Fruit fly (Drosophila melanogaster) whole organism, embryonic: ENCODE results near the gene CG10467.

ENCODE experiments used
- Awh ChIP-seq: fragments of 200-800 bp; sonication (Bioruptor generic); IDR thresholded peaks from 2 replicates; pipeline ENCODE4, ENCODE4 v1.3.6; 2022; ENCODE audit warnings: missing biosample characterization, missing genetic modification characterization
- Blimp-1 ChIP-seq: fragments of 200-800 bp; sonication (Bioruptor generic); optimal IDR thresholded peaks from 3 replicates; lab custom pipeline; 2018; ENCODE audit warnings: missing biosample characterization, missing genetic modification characterization, mild to moderate bottlenecking, moderate library complexity, missing genetic modification reagents
- CG10543 ChIP-seq: fragments of 200-800 bp; sonication (Bioruptor generic); optimal IDR thresholded peaks from 3 replicates; lab custom pipeline; 2017; ENCODE audit warnings: missing biosample characterization, mild to moderate bottlenecking, missing genetic modification characterization, moderate library complexity
- CG12744 ChIP-seq: fragments of 200-800 bp; sonication (Bioruptor generic); optimal IDR thresholded peaks from 2 replicates; lab custom pipeline; 2016; ENCODE audit warnings: missing biosample characterization, missing genetic modification characterization
- CG13287 ChIP-seq: fragments of 200-800 bp; sonication (Bioruptor generic); IDR thresholded peaks from 2 replicates; pipeline ENCODE4 v1.3.6; 2022; ENCODE audit warnings: missing biosample characterization, missing genetic modification characterization; ENCODE audit not compliant: partially characterized antibody
- CG14014 ChIP-seq: fragments of 200-800 bp; sonication (Bioruptor generic); IDR thresholded peaks from 2 replicates; pipeline ENCODE4 v1.3.6; 2022; ENCODE audit warnings: missing biosample characterization, missing genetic modification characterization
- CG15479 ChIP-seq: fragments of 200-800 bp; sonication (Bioruptor generic); optimal IDR thresholded peaks from 3 replicates; lab custom pipeline; 2019; ENCODE audit warnings: missing biosample characterization, mild to moderate bottlenecking, missing genetic modification characterization, moderate library complexity
- CG18476 ChIP-seq: fragments of 200-800 bp; sonication (Bioruptor generic); optimal IDR thresholded peaks from 2 replicates; lab custom pipeline; 2016; ENCODE audit warnings: missing biosample characterization, mild to moderate bottlenecking, missing genetic modification characterization
- CG2199 ChIP-seq: fragments of 200-800 bp; sonication (Bioruptor generic); IDR thresholded peaks from 3 replicates; pipeline ENCODE4 v1.3.6; 2022; ENCODE audit warnings: missing biosample characterization, missing genetic modification characterization
- CG2889 ChIP-seq: fragments of 200-800 bp; sonication (Bioruptor generic); IDR thresholded peaks from 3 replicates; pipeline ENCODE4 v1.3.6; 2022; ENCODE audit warnings: missing biosample characterization, missing genetic modification characterization
- CG30020 ChIP-seq: fragments of 200-800 bp; optimal IDR thresholded peaks from 2 replicates; lab custom pipeline; 2019; ENCODE audit warnings: missing biosample characterization, mild to moderate bottlenecking, missing genetic modification characterization, moderate library complexity
- CG30431 ChIP-seq: fragments of 200-800 bp; sonication (Bioruptor generic); optimal IDR thresholded peaks from 2 replicates; lab custom pipeline; 2017; ENCODE audit warnings: missing biosample characterization, missing genetic modification characterization
- CG34376 ChIP-seq: fragments of 200-800 bp; sonication (Bioruptor generic); optimal IDR thresholded peaks from 2 replicates; lab custom pipeline; 2018; ENCODE audit warnings: missing biosample characterization, mild to moderate bottlenecking, missing genetic modification characterization
- CG34422 ChIP-seq: fragments of 200-800 bp; sonication (Bioruptor generic); IDR thresholded peaks from 3 replicates; pipeline ENCODE4 v1.3.6; 2022; ENCODE audit warnings: missing biosample characterization, missing genetic modification characterization
- CG43689 ChIP-seq: fragments of 200-800 bp; sonication (Bioruptor generic); IDR thresholded peaks from 2 replicates; pipeline ENCODE4 v1.3.6; 2022; ENCODE audit warnings: missing biosample characterization, missing genetic modification characterization
- CG7271 ChIP-seq: fragments of 200-800 bp; sonication (Bioruptor generic); optimal IDR thresholded peaks from 2 replicates; lab custom pipeline; 2018; ENCODE audit warnings: missing biosample characterization, mild to moderate bottlenecking, missing genetic modification characterization, moderate library complexity
- CG9437 ChIP-seq: fragments of 200-800 bp; sonication (Bioruptor generic); optimal IDR thresholded peaks from 2 replicates; lab custom pipeline; 2018; ENCODE audit warnings: missing biosample characterization, mild to moderate bottlenecking, missing genetic modification characterization
- CG9876 ChIP-seq: fragments of 200-800 bp; sonication (Bioruptor generic); optimal IDR thresholded peaks from 2 replicates; lab custom pipeline; 2016; ENCODE audit warnings: missing biosample characterization, missing genetic modification characterization
- Dad ChIP-seq: fragments of 200-800 bp; sonication (Bioruptor generic); optimal IDR thresholded peaks from 3 replicates; lab custom pipeline; 2016; ENCODE audit warnings: missing biosample characterization, missing genetic modification characterization
- Dll ChIP-seq: fragments of 200-800 bp; sonication (Bioruptor generic); IDR thresholded peaks from 4 replicates; pipeline ENCODE4 v1.3.6; 2022; ENCODE audit warnings: missing biosample characterization, missing genetic modification characterization; ENCODE audit not compliant: partially characterized antibody
- Drgx ChIP-seq: fragments of 200-800 bp; sonication (Bioruptor generic); IDR thresholded peaks from 2 replicates; pipeline ENCODE4 v1.3.6; 2022; ENCODE audit warnings: missing biosample characterization, missing genetic modification characterization
- Ets97D ChIP-seq: fragments of 200-800 bp; sonication (Bioruptor generic); optimal IDR thresholded peaks from 3 replicates; lab custom pipeline; 2016; ENCODE audit warnings: missing biosample characterization, missing genetic modification characterization
- GATAe ChIP-seq: fragments of 200-800 bp; sonication (Bioruptor generic); conservative IDR thresholded peaks from 2 replicates; pipeline ENCODE4 v1.3.6; 2022; ENCODE audit warnings: missing biosample characterization, missing genetic modification characterization
- HHEX ChIP-seq: fragments of 200-800 bp; sonication (Bioruptor generic); optimal IDR thresholded peaks from 3 replicates; lab custom pipeline; 2017; ENCODE audit warnings: missing biosample characterization, mild to moderate bottlenecking, missing genetic modification characterization, missing genetic modification reagents
- Hey ChIP-seq: fragments of 200-800 bp; sonication (Bioruptor generic); optimal IDR thresholded peaks from 3 replicates; lab custom pipeline; 2018; ENCODE audit warnings: missing biosample characterization, mild to moderate bottlenecking, missing genetic modification characterization
- HmgZ ChIP-seq: fragments of 200-800 bp; sonication (Bioruptor generic); optimal IDR thresholded peaks from 2 replicates; lab custom pipeline; 2018; ENCODE audit warnings: missing biosample characterization, mild to moderate bottlenecking, missing genetic modification characterization
- Meics ChIP-seq: fragments of 200-800 bp; sonication (Bioruptor generic); optimal IDR thresholded peaks from 2 replicates; lab custom pipeline; 2017; ENCODE audit warnings: missing biosample characterization, mild to moderate bottlenecking, missing genetic modification characterization
- Nf-YA ChIP-seq: fragments of 200-800 bp; sonication (Bioruptor generic); IDR thresholded peaks from 2 replicates; pipeline ENCODE4 v1.3.6; 2022; ENCODE audit warnings: missing biosample characterization, missing genetic modification characterization
- Poxn ChIP-seq: fragments of 200-800 bp; sonication (Bioruptor generic); IDR thresholded peaks from 2 replicates; pipeline ENCODE4 v1.3.6; 2022; ENCODE audit warnings: missing biosample characterization, missing genetic modification characterization
- Rx ChIP-seq: fragments of 200-800 bp; sonication (Bioruptor generic); IDR thresholded peaks from 2 replicates; pipeline ENCODE4 v1.3.6; 2022; ENCODE audit warnings: missing biosample characterization, missing genetic modification characterization
- al ChIP-seq: fragments of 200-800 bp; sonication (Bioruptor generic); IDR thresholded peaks from 2 replicates; pipeline ENCODE4 v1.3.6; 2022; ENCODE audit warnings: missing biosample characterization, missing genetic modification characterization
- aop ChIP-seq: fragments of 200-800 bp; sonication (Bioruptor generic); IDR thresholded peaks from 2 replicates; pipeline ENCODE4 v1.3.6; 2022; ENCODE audit warnings: missing biosample characterization, missing genetic modification characterization
- bigmax ChIP-seq: fragments of 200-800 bp; sonication (Bioruptor generic); optimal IDR thresholded peaks from 2 replicates; lab custom pipeline; 2018; ENCODE audit warnings: missing biosample characterization, mild to moderate bottlenecking, missing genetic modification characterization
- crol ChIP-seq: fragments of 200-800 bp; sonication (Bioruptor generic); IDR thresholded peaks from 2 replicates; pipeline ENCODE4 v1.3.6; 2022; ENCODE audit warnings: missing biosample characterization, missing genetic modification characterization
- cwo ChIP-seq: fragments of 200-800 bp; sonication (Bioruptor generic); optimal IDR thresholded peaks from 3 replicates; lab custom pipeline; 2017; ENCODE audit warnings: missing biosample characterization, missing genetic modification characterization, mild to moderate bottlenecking, moderate library complexity, missing genetic modification reagents
- da ChIP-seq: fragments of 200-800 bp; sonication (Bioruptor generic); optimal IDR thresholded peaks from 2 replicates; lab custom pipeline; 2016; ENCODE audit warnings: missing biosample characterization, missing genetic modification characterization
- disco-r ChIP-seq: fragments of 200-800 bp; sonication (Bioruptor generic); optimal IDR thresholded peaks from 2 replicates; lab custom pipeline; 2016; ENCODE audit warnings: missing biosample characterization, missing genetic modification characterization
- ftz-f1 ChIP-seq: fragments of 200-800 bp; sonication (Bioruptor generic); optimal IDR thresholded peaks from 2 replicates; lab custom pipeline; 2016; ENCODE audit warnings: missing biosample characterization, missing genetic modification characterization
- gcm2 ChIP-seq: fragments of 200-800 bp; sonication (Bioruptor generic); optimal IDR thresholded peaks from 2 replicates; lab custom pipeline; 2016; ENCODE audit warnings: missing biosample characterization, missing genetic modification characterization
- gfzf ChIP-seq: fragments of 200-800 bp; sonication (Bioruptor generic); optimal IDR thresholded peaks from 2 replicates; lab custom pipeline; 2016; ENCODE audit warnings: missing biosample characterization, mild to moderate bottlenecking, missing genetic modification characterization, moderate library complexity
- grau ChIP-seq: fragments of 200-800 bp; optimal IDR thresholded peaks from 3 replicates; lab custom pipeline; 2019; ENCODE audit warnings: missing biosample characterization, mild to moderate bottlenecking, missing genetic modification characterization, moderate library complexity
- grn ChIP-seq: fragments of 200-800 bp; sonication (Bioruptor generic); optimal IDR thresholded peaks from 3 replicates; lab custom pipeline; 2017; ENCODE audit warnings: missing biosample characterization, missing genetic modification characterization
- kni ChIP-seq: fragments of 200-800 bp; sonication (Bioruptor generic); optimal IDR thresholded peaks from 3 replicates; lab custom pipeline; 2017; ENCODE audit warnings: mild to moderate bottlenecking, missing biosample characterization, missing genetic modification reagents, missing genetic modification characterization
- luna ChIP-seq: fragments of 200-800 bp; sonication (Bioruptor generic); optimal IDR thresholded peaks from 2 replicates; lab custom pipeline; 2016; ENCODE audit warnings: missing biosample characterization, missing genetic modification characterization
- mirr ChIP-seq: fragments of 200-800 bp; sonication (Bioruptor generic); optimal IDR thresholded peaks from 3 replicates; lab custom pipeline; 2018; ENCODE audit warnings: missing biosample characterization, mild to moderate bottlenecking, missing genetic modification characterization
- nom ChIP-seq: fragments of 200-800 bp; sonication (Bioruptor generic); optimal IDR thresholded peaks from 2 replicates; lab custom pipeline; 2017; ENCODE audit warnings: missing biosample characterization, missing genetic modification characterization, mild to moderate bottlenecking, moderate library complexity, missing genetic modification reagents
- onecut ChIP-seq: fragments of 200-800 bp; sonication (Bioruptor generic); IDR thresholded peaks from 2 replicates; pipeline ENCODE4 v1.3.6; 2022; ENCODE audit warnings: missing biosample characterization, missing genetic modification characterization
- sc ChIP-seq, 3 experiments: fragments of >200 bp in 2 of 3; fragments of 200-800 bp in 1 of 3; sonication (Bioruptor generic) in 1 of 3; optimal IDR thresholded peaks; 2 replicates in 2 of 3; 3 replicates in 1 of 3; lab custom pipeline; 2017; ENCODE audit warnings: mild to moderate bottlenecking in 1 of 3, missing biosample characterization in 1 of 3, missing genetic modification characterization in 1 of 3, missing genetic modification reagents in 1 of 3
- sug ChIP-seq: fragments of 200-800 bp; optimal IDR thresholded peaks from 2 replicates; lab custom pipeline; 2019; ENCODE audit warnings: missing biosample characterization, mild to moderate bottlenecking, missing genetic modification characterization, moderate library complexity
- tio ChIP-seq: fragments of 200-800 bp; sonication (Bioruptor generic); optimal IDR thresholded peaks from 2 replicates; lab custom pipeline; 2017; ENCODE audit warnings: missing biosample characterization, missing genetic modification characterization, inconsistent platforms
- z ChIP-seq: fragments of 200-800 bp; sonication (Bioruptor generic); IDR thresholded peaks from 3 replicates; pipeline ENCODE4 v1.3.6; 2022; ENCODE audit warnings: missing biosample characterization, missing genetic modification characterization

CG10467 gene

DNA sequence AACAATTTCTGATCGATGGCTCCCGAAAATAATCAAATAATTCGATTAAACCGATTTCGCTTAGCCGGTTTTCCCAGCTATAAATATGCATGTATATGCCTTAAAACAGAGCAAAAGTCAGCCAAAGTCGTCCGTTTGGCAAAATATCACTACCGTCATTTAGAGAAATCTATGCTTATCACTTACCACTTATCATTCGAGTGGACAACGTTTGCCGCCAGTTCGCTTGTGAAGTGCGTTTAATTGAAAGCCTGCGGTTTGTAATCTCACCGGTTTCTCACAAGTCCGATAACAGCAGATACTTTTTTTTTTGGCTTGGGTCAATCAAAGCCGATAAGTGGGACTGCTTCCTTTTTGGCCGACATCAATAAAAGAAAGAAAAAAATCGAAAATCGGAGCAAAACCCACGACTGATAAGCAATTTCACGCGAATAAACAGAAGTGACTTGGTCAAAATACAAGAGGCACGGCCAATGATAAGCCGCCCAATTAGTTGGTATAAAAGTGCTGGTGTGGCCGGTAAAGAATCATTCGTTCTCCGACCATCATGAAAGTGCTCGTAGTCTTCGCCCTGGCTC lies 44.2 kb downstream of the CG10467 start, which contains the start of gene Jon65Aiii:
TSS of gene Jon65Aiii (plus strand) at position 528 of the 578 bp plus-strand sequence.
- TF ChIP-seq aop (GFP tag; lab: Robert Waterston, UW) (no peak), Dll (GFP tag; lab: Robert Waterston, UW) (no peak), onecut (GFP tag; lab: Robert Waterston, UW) (no peak), HmgZ (tag; lab: Kevin White, UChicago) (peak; percentile 6), CG9437 (no peak), mirr (GFP tag; lab: Kevin White, UChicago) (peak; percentile 88), CG34422 (GFP tag; lab: Robert Waterston, UW) (no peak), CG30020 (no peak), CG15479 (GFP tag; lab: Kevin White, UChicago) (no peak), Hey (tag; lab: Kevin White, UChicago) (peak; percentile 99), CG2199 (GFP tag; lab: Robert Waterston, UW) (no peak), gcm2 (GFP tag; lab: Kevin White, UChicago) (no peak), sc (optimal IDR thresholded peaks at IDR 0.05; lab: Kevin White, UChicago) (no peak), sc (GFP tag; optimal IDR thresholded peaks at IDR 0.05; lab: Kevin White, UChicago) (no peak), Drgx (GFP tag; lab: Robert Waterston, UW) (no peak), GATAe (peak; percentile 37; the same call in 1 of the 2 replicates), disco-r (no peak), al (no peak), CG9876 (no peak), CG7271 (tag; lab: Kevin White, UChicago) (no peak), nom (GFP tag; lab: Kevin White, UChicago) (no peak), z (GFP tag; lab: Robert Waterston, UW) (no peak), Meics (GFP tag; lab: Kevin White, UChicago) (no peak), Poxn (GFP tag; lab: Robert Waterston, UW) (no peak), CG12744 (GFP tag; lab: Kevin White, UChicago) (no peak), gfzf (no peak), crol (no peak), Nf-YA (no peak), CG14014 (GFP tag; lab: Robert Waterston, UW) (no peak), tio (GFP tag; lab: Kevin White, UChicago) (no peak), ftz-f1 (no peak), Dad (GFP tag; lab: Kevin White, UChicago) (no peak), Blimp-1 (GFP tag; lab: Kevin White, UChicago) (no peak), CG30431 (GFP tag; lab: Kevin White, UChicago) (no peak), CG18476 (GFP tag; lab: Kevin White, UChicago) (no peak), luna (GFP tag; lab: Kevin White, UChicago) (no peak), CG43689 (GFP tag; lab: Robert Waterston, UW) (no peak), CG10543 (GFP tag; lab: Kevin White, UChicago) (no peak), kni (GFP tag; lab: Kevin White, UChicago) (no peak), grn (GFP tag; lab: Kevin White, UChicago) (peak; percentile 83), cwo (GFP tag; lab: Kevin White, UChicago) (peak; percentile 15), bigmax (GFP tag; lab: Kevin White, UChicago) (no peak), CG2889 (GFP tag; lab: Robert Waterston, UW) (no peak), CG34376 (GFP tag; lab: Kevin White, UChicago) (peak; percentile 71), Rx (GFP tag; lab: Robert Waterston, UW) (no peak), Awh (no peak), grau (tag; lab: Kevin White, UChicago) (no peak), da (GFP tag; lab: Kevin White, UChicago) (no peak), sug (tag; lab: Kevin White, UChicago) (peak; percentile 70), HHEX (no peak), CG13287 (GFP tag; lab: Robert Waterston, UW) (no peak), Ets97D (GFP tag; lab: Kevin White, UChicago) (no peak)
